Fruit fly (Drosophila melanogaster) whole organism, embryonic: ENCODE data around the gene CG46318.

Experiments
- BEAF-32 ChIP-seq: fragments of 200-800 bp; sonication (Bioruptor generic); optimal IDR thresholded peaks from 3 replicates; lab custom pipeline; 2017; ENCODE audit warnings: missing biosample characterization, missing genetic modification characterization, mild to moderate bottlenecking, moderate library complexity, missing genetic modification reagents
- CG11456 ChIP-seq: fragments of 200-800 bp; sonication (Bioruptor generic); IDR thresholded peaks from 3 replicates; pipeline ENCODE4 v1.3.6; 2022; ENCODE audit warnings: missing biosample characterization, missing genetic modification characterization
- CG12071 ChIP-seq: fragments of 200-800 bp; sonication (Bioruptor generic); optimal IDR thresholded peaks from 3 replicates; lab custom pipeline; 2018; ENCODE audit warnings: missing biosample characterization, mild to moderate bottlenecking, missing genetic modification characterization
- CG12236 ChIP-seq: fragments of 200-800 bp; sonication (Bioruptor generic); optimal IDR thresholded peaks from 2 replicates; lab custom pipeline; 2016; ENCODE audit warnings: missing biosample characterization, missing genetic modification characterization
- CG16815 ChIP-seq: fragments of 200-800 bp; sonication (Bioruptor generic); optimal IDR thresholded peaks from 3 replicates; lab custom pipeline; 2017; ENCODE audit warnings: missing biosample characterization, mild to moderate bottlenecking, missing genetic modification characterization
- CG17328 ChIP-seq: fragments of 200-800 bp; sonication (Bioruptor generic); IDR thresholded peaks from 2 replicates; pipeline ENCODE4 v1.3.6; 2022; ENCODE audit warnings: missing biosample characterization, missing genetic modification characterization
- CG17612 ChIP-seq: fragments of 200-800 bp; sonication (Bioruptor generic); IDR thresholded peaks from 2 replicates; pipeline ENCODE4 v1.3.6; 2022; ENCODE audit warnings: missing biosample characterization, missing genetic modification characterization
- CG17802 ChIP-seq: fragments of 200-800 bp; sonication (Bioruptor generic); optimal IDR thresholded peaks from 2 replicates; lab custom pipeline; 2018; ENCODE audit warnings: missing biosample characterization, mild to moderate bottlenecking, missing genetic modification characterization, moderate library complexity
- CG31365 ChIP-seq: fragments of 200-800 bp; sonication (Bioruptor generic); optimal IDR thresholded peaks from 2 replicates; lab custom pipeline; 2018; ENCODE audit warnings: missing biosample characterization, mild to moderate bottlenecking, missing genetic modification characterization
- CG5245 ChIP-seq: fragments of 200-800 bp; sonication (Bioruptor generic); optimal IDR thresholded peaks from 3 replicates; lab custom pipeline; 2016; ENCODE audit warnings: missing biosample characterization, missing genetic modification characterization
- CG6272 ChIP-seq: fragments of 200-800 bp; sonication (Bioruptor generic); IDR thresholded peaks from 2 replicates; pipeline ENCODE4 v1.3.6; 2022; ENCODE audit warnings: missing biosample characterization, missing genetic modification characterization
- CG7963 ChIP-seq: fragments of 200-800 bp; sonication (Bioruptor generic); IDR thresholded peaks from 3 replicates; pipeline ENCODE4 v1.3.6; 2022; ENCODE audit warnings: missing biosample characterization, missing genetic modification characterization; ENCODE audit not compliant: partially characterized antibody
- CG8388 ChIP-seq: fragments of 200-800 bp; sonication (Bioruptor generic); optimal IDR thresholded peaks from 2 replicates; lab custom pipeline; 2019; ENCODE audit warnings: missing biosample characterization, mild to moderate bottlenecking, missing genetic modification characterization, moderate library complexity
- Dip2 ChIP-seq: fragments of 200-800 bp; sonication (Bioruptor generic); IDR thresholded peaks from 2 replicates; pipeline ENCODE4 v1.3.6; 2022; ENCODE audit warnings: missing biosample characterization, missing genetic modification characterization
- Dip3 ChIP-seq: fragments of 200-800 bp; sonication (Bioruptor generic); optimal IDR thresholded peaks from 3 replicates; lab custom pipeline; 2016; ENCODE audit warnings: missing biosample characterization, missing genetic modification characterization
- Eip74EF ChIP-seq, 2 experiments: fragments of 200-800 bp in 1 of 2; fragments of >200 bp in 1 of 2; sonication (Bioruptor generic) in 1 of 2; optimal IDR thresholded peaks; 2 replicates each; lab custom pipeline; 2017 to 2019; ENCODE audit warnings: missing biosample characterization in 2 of 2, missing genetic modification characterization in 2 of 2, mild to moderate bottlenecking in 1 of 2, moderate library complexity in 1 of 2
- Hr51 ChIP-seq, 2 experiments: fragments of 200-800 bp; sonication (Bioruptor generic); optimal IDR thresholded peaks; 2 replicates in 1 of 2; 3 replicates in 1 of 2; lab custom pipeline; 2016 to 2018; ENCODE audit warnings: missing biosample characterization in 2 of 2, missing genetic modification characterization in 2 of 2, mild to moderate bottlenecking in 1 of 2, moderate library complexity in 1 of 2
- MESR4 ChIP-seq: fragments of 200-800 bp; sonication (Bioruptor generic); optimal IDR thresholded peaks from 2 replicates; lab custom pipeline; 2018; ENCODE audit warnings: missing biosample characterization, mild to moderate bottlenecking, missing genetic modification characterization, moderate library complexity
- NC2α ChIP-seq: fragments of 200-800 bp; sonication (Bioruptor generic); optimal IDR thresholded peaks from 2 replicates; lab custom pipeline; 2016; ENCODE audit warnings: missing biosample characterization, missing genetic modification characterization
- NK7.1 ChIP-seq: fragments of 200-800 bp; sonication (Bioruptor generic); optimal IDR thresholded peaks from 3 replicates; lab custom pipeline; 2016; ENCODE audit warnings: missing biosample characterization, missing genetic modification characterization
- Poxn ChIP-seq: fragments of 200-800 bp; sonication (Bioruptor generic); IDR thresholded peaks from 2 replicates; pipeline ENCODE4 v1.3.6; 2022; ENCODE audit warnings: missing biosample characterization, missing genetic modification characterization
- Ptx1 ChIP-seq: fragments of 200-800 bp; sonication (Bioruptor generic); IDR thresholded peaks from 2 replicates; pipeline ENCODE4 v1.3.6; 2022; ENCODE audit warnings: missing biosample characterization, missing genetic modification characterization
- Spps ChIP-seq: fragments of 200-800 bp; sonication (Bioruptor generic); optimal IDR thresholded peaks from 2 replicates; lab custom pipeline; 2018; ENCODE audit warnings: missing biosample characterization, mild to moderate bottlenecking, missing genetic modification characterization
- Sry-β ChIP-seq: fragments of 200-800 bp; sonication (Bioruptor generic); optimal IDR thresholded peaks from 2 replicates; lab custom pipeline; 2018; ENCODE audit warnings: missing biosample characterization, mild to moderate bottlenecking, missing genetic modification characterization, moderate library complexity
- Sry-δ ChIP-seq: fragments of 200-800 bp; sonication (Bioruptor generic); optimal IDR thresholded peaks from 2 replicates; lab custom pipeline; 2016; ENCODE audit warnings: missing biosample characterization, missing genetic modification characterization
- Ssrp ChIP-seq: fragments of 200-800 bp; sonication (Bioruptor generic); optimal IDR thresholded peaks from 2 replicates; lab custom pipeline; 2018; ENCODE audit warnings: missing biosample characterization, mild to moderate bottlenecking, missing genetic modification characterization, moderate library complexity
- ase ChIP-seq: fragments of 200-800 bp; sonication (Bioruptor generic); IDR thresholded peaks from 3 replicates; pipeline ENCODE4 v1.3.6; 2022; ENCODE audit warnings: missing biosample characterization, missing genetic modification characterization
- btn ChIP-seq: fragments of 200-800 bp; sonication (Bioruptor generic); optimal IDR thresholded peaks from 2 replicates; lab custom pipeline; 2016; ENCODE audit warnings: missing biosample characterization, missing genetic modification characterization
- chif ChIP-seq, 2 experiments: fragments of 200-800 bp; sonication (Bioruptor generic); optimal IDR thresholded peaks; 3 replicates each; lab custom pipeline; 2016; ENCODE audit warnings: missing biosample characterization in 2 of 2, missing genetic modification characterization in 2 of 2
- chm ChIP-seq: fragments of 200-800 bp; sonication (Bioruptor generic); IDR thresholded peaks from 2 replicates; pipeline ENCODE4 v1.3.6; 2022; ENCODE audit warnings: missing biosample characterization, missing genetic modification characterization
- dmrt99B ChIP-seq: fragments of 200-800 bp; sonication (Bioruptor generic); optimal IDR thresholded peaks from 2 replicates; lab custom pipeline; 2018; ENCODE audit warnings: missing biosample characterization, mild to moderate bottlenecking, missing genetic modification characterization, moderate library complexity
- ewg ChIP-seq: fragments of 200-800 bp; sonication (Bioruptor generic); optimal IDR thresholded peaks from 3 replicates; lab custom pipeline; 2017; ENCODE audit warnings: mild to moderate bottlenecking, missing biosample characterization, missing genetic modification reagents, missing genetic modification characterization
- eyg ChIP-seq: fragments of 200-800 bp; sonication (Bioruptor generic); optimal IDR thresholded peaks from 3 replicates; lab custom pipeline; 2016; ENCODE audit warnings: missing biosample characterization, missing genetic modification characterization
- fd3F ChIP-seq: fragments of 200-800 bp; sonication (Bioruptor generic); optimal IDR thresholded peaks from 2 replicates; lab custom pipeline; 2018; ENCODE audit warnings: missing biosample characterization, mild to moderate bottlenecking, missing genetic modification characterization, moderate library complexity
- gcm2 ChIP-seq: fragments of 200-800 bp; sonication (Bioruptor generic); optimal IDR thresholded peaks from 2 replicates; lab custom pipeline; 2016; ENCODE audit warnings: missing biosample characterization, missing genetic modification characterization
- ham ChIP-seq: fragments of 200-800 bp; sonication (Bioruptor generic); IDR thresholded peaks from 2 replicates; pipeline ENCODE4 v1.3.6; 2022; ENCODE audit warnings: missing biosample characterization, missing genetic modification characterization
- insv ChIP-seq, 2 experiments: fragments of 200-800 bp; sonication (Bioruptor generic); optimal IDR thresholded peaks; 3 replicates each; lab custom pipeline; 2016 to 2018; ENCODE audit warnings: missing biosample characterization in 2 of 2, missing genetic modification characterization in 2 of 2
- lbe ChIP-seq: fragments of 200-800 bp; sonication (Bioruptor generic); optimal IDR thresholded peaks from 2 replicates; lab custom pipeline; 2016; ENCODE audit warnings: missing biosample characterization, mild to moderate bottlenecking, missing genetic modification characterization
- lola ChIP-seq, 3 experiments: fragments of >200 bp in 2 of 3; fragments of 200-800 bp in 1 of 3; sonication (Bioruptor generic) in 1 of 3; optimal IDR thresholded peaks; 2 replicates each; lab custom pipeline; 2017 to 2019; ENCODE audit warnings: missing biosample characterization in 3 of 3, missing genetic modification characterization in 3 of 3, mild to moderate bottlenecking in 1 of 3, moderate library complexity in 1 of 3
- mirr ChIP-seq: fragments of 200-800 bp; sonication (Bioruptor generic); optimal IDR thresholded peaks from 3 replicates; lab custom pipeline; 2018; ENCODE audit warnings: missing biosample characterization, mild to moderate bottlenecking, missing genetic modification characterization
- nerfin-1 ChIP-seq: fragments of 200-800 bp; sonication (Bioruptor generic); optimal IDR thresholded peaks from 3 replicates; lab custom pipeline; 2019; ENCODE audit warnings: missing biosample characterization, mild to moderate bottlenecking, missing genetic modification characterization, moderate library complexity
- org-1 ChIP-seq: fragments of 200-800 bp; sonication (Bioruptor generic); optimal IDR thresholded peaks from 2 replicates; lab custom pipeline; 2017; ENCODE audit warnings: missing biosample characterization, missing genetic modification characterization
- peb ChIP-seq: fragments of 200-800 bp; sonication (Bioruptor generic); IDR thresholded peaks from 2 replicates; pipeline ENCODE4 v1.3.6; 2022; ENCODE audit warnings: missing biosample characterization, missing genetic modification characterization
- row ChIP-seq: fragments of 200-800 bp; sonication (Bioruptor generic); IDR thresholded peaks from 3 replicates; pipeline ENCODE4 v1.3.6; 2022; ENCODE audit warnings: missing biosample characterization, missing genetic modification characterization
- sens-2 ChIP-seq: fragments of 200-800 bp; sonication (Bioruptor generic); IDR thresholded peaks from 2 replicates; pipeline ENCODE4 v1.3.6; 2022; ENCODE audit warnings: missing biosample characterization, missing genetic modification characterization
- sim ChIP-seq: fragments of 200-800 bp; sonication (Bioruptor generic); IDR thresholded peaks from 2 replicates; pipeline ENCODE4 v1.3.6; 2022; ENCODE audit warnings: missing biosample characterization, missing genetic modification characterization
- sug ChIP-seq: fragments of 200-800 bp; optimal IDR thresholded peaks from 2 replicates; lab custom pipeline; 2019; ENCODE audit warnings: missing biosample characterization, mild to moderate bottlenecking, missing genetic modification characterization, moderate library complexity
- tll ChIP-seq, 2 experiments: fragments of 200-800 bp in 1 of 2; fragments of >200 bp in 1 of 2; sonication (Bioruptor generic) in 1 of 2; optimal IDR thresholded peaks; 2 replicates each; lab custom pipeline; 2017 to 2019; ENCODE audit warnings: missing biosample characterization in 2 of 2, missing genetic modification characterization in 2 of 2, mild to moderate bottlenecking in 1 of 2, moderate library complexity in 1 of 2

Gene CG46318

dm6 chr3R:18658945-18659642 lies 21.3 kb upstream of the CG46318 start, which contains the start of the genes CG31224 and CstF64 (continued):
- no peak for TF ChIP-seq mirr (GFP tag; lab: Kevin White, UChicago)
- peak; percentile 69 for TF ChIP-seq NC2α (GFP tag; lab: Kevin White, UChicago)
- no peak for TF ChIP-seq Poxn (GFP tag; lab: Robert Waterston, UW)
- TF ChIP-seq Sry-β (GFP tag; lab: Kevin White, UChicago) = peak; percentile 95
- peak; percentile 57 for TF ChIP-seq lbe (GFP tag; lab: Kevin White, UChicago)
- peak; percentile 75 for TF ChIP-seq CG8388 (GFP tag; lab: Kevin White, UChicago)
- TF ChIP-seq Hr51 (GFP tag; optimal IDR thresholded peaks at IDR 0.05; lab: Kevin White, UChicago) = peak in 1 of 2 experiments; percentile 89
- peak; percentile 81 for TF ChIP-seq CG6272 (GFP tag; lab: Robert Waterston, UW)
- TF ChIP-seq CG17328 (GFP tag; lab: Robert Waterston, UW) = peak; percentile 83
- TF ChIP-seq Ssrp (tag; lab: Kevin White, UChicago) = peak; percentile 80
- no peak for TF ChIP-seq CG12071 (GFP tag; lab: Kevin White, UChicago)
- peak; percentile 79 for TF ChIP-seq btn (GFP tag; lab: Kevin White, UChicago)
- TF ChIP-seq row = peak; percentile 94
- peak; percentile 80 for TF ChIP-seq chm (GFP tag; lab: Robert Waterston, UW)
- peak; percentile 83 for TF ChIP-seq sug (tag; lab: Kevin White, UChicago)
- no peak for TF ChIP-seq ham (GFP tag; lab: Robert Waterston, UW)
- TF ChIP-seq Ptx1 = peak; percentile 85
- TF ChIP-seq dmrt99B (tag; lab: Kevin White, UChicago) = no peak
- peak; percentile 25 for TF ChIP-seq CG31365 (tag; lab: Kevin White, UChicago)
- peak in 1 of 2 experiments; percentile 49 for TF ChIP-seq insv (GFP tag; optimal IDR thresholded peaks at IDR 0.05; lab: Kevin White, UChicago)
- peak; percentile 73 for TF ChIP-seq Spps
- peak; percentile 72; the same call in 2 of the 3 replicates for TF ChIP-seq ase (GFP tag; lab: Robert Waterston, UW)
- TF ChIP-seq lola (GFP tag; optimal IDR thresholded peaks at IDR 0.05; lab: Kevin White, UChicago) = peak in 1 of 3 experiments; percentile 78
- TF ChIP-seq CG5245 (GFP tag; lab: Kevin White, UChicago) = peak; percentile 76
- TF ChIP-seq nerfin-1 (tag; lab: Kevin White, UChicago) = peak; percentile 86
- TF ChIP-seq Eip74EF (GFP tag; optimal IDR thresholded peaks at IDR 0.05; lab: Kevin White, UChicago) = peak in 1 of 2 experiments; percentile 6
- TF ChIP-seq CG11456 (GFP tag; lab: Robert Waterston, UW) = peak; percentile 85
- peak; percentile 71 for TF ChIP-seq fd3F (GFP tag; lab: Kevin White, UChicago)
- TF ChIP-seq CG7963 (GFP tag; lab: Robert Waterston, UW) = no peak
- TF ChIP-seq org-1 (GFP tag; lab: Kevin White, UChicago) = peak; percentile 57
- peak; percentile 54 for TF ChIP-seq BEAF-32 (GFP tag; lab: Kevin White, UChicago)
- TF ChIP-seq eyg = peak; percentile 76
- peak; percentile 70 for TF ChIP-seq ewg (GFP tag; lab: Kevin White, UChicago)
- TF ChIP-seq CG12236 (GFP tag; lab: Kevin White, UChicago) = peak; percentile 67
- no peak for TF ChIP-seq sim (GFP tag; lab: Robert Waterston, UW)
- TF ChIP-seq Dip2 (GFP tag; lab: Robert Waterston, UW) = no peak
- peak; percentile 28 for TF ChIP-seq CG17802 (tag; lab: Kevin White, UChicago)
- peak; percentile 89 for TF ChIP-seq Dip3 (GFP tag; lab: Kevin White, UChicago)
- TF ChIP-seq chif (GFP tag; optimal IDR thresholded peaks at IDR 0.05; lab: Kevin White, UChicago) = peak; percentile 87 to 88
- TF ChIP-seq NK7.1 (GFP tag; lab: Kevin White, UChicago) = peak; percentile 79
- TF ChIP-seq MESR4 = peak; percentile 93
- peak; percentile 79 for TF ChIP-seq CG16815 (GFP tag; lab: Kevin White, UChicago)
- TF ChIP-seq tll (GFP tag; optimal IDR thresholded peaks at IDR 0.05; lab: Kevin White, UChicago) = no peak
- peak; percentile 64; the same call in 1 of the 2 replicates for TF ChIP-seq sens-2 (GFP tag; lab: Robert Waterston, UW)
- TF ChIP-seq CG17612 (GFP tag; lab: Robert Waterston, UW) = no peak
- TF ChIP-seq Sry-δ (GFP tag; lab: Kevin White, UChicago) = peak; percentile 75
- TF ChIP-seq gcm2 = peak; percentile 63
- peak; percentile 71 for TF ChIP-seq peb (GFP tag; lab: Robert Waterston, UW)
